Worm (Caenorhabditis elegans) whole organism, L3 larva: Measurements from ENCODE around the gene mpst-7.

Source experiments
- R02D3.7 ChIP-seq: fragments of 150-350 bp; optimal IDR thresholded peaks from 2 replicates; lab custom pipeline; 2014; ENCODE audit warnings: missing biosample characterization, missing genetic modification characterization
- ZK546.5 ChIP-seq: sonication (generic microtip); optimal IDR thresholded peaks from 2 replicates; lab custom pipeline; 2017; ENCODE audit warnings: missing biosample characterization, missing genetic modification characterization
- ama-1 ChIP-seq: fragments of 150-350 bp; optimal IDR thresholded peaks from 2 replicates; lab custom pipeline; 2018
- ceh-16 ChIP-seq: sonication (generic microtip); optimal IDR thresholded peaks from 2 replicates; lab custom pipeline; 2017; ENCODE audit warnings: missing biosample characterization, missing genetic modification characterization
- ceh-28 ChIP-seq: fragments of 150-350 bp; optimal IDR thresholded peaks from 2 replicates; lab custom pipeline; 2014; ENCODE audit warnings: missing biosample characterization, missing genetic modification reagents, missing genetic modification characterization
- ceh-82 ChIP-seq: fragments of 150-350 bp; optimal IDR thresholded peaks from 2 replicates; lab custom pipeline; 2014; ENCODE audit warnings: missing biosample characterization, missing genetic modification characterization
- ceh-9 ChIP-seq: sonication (generic microtip); optimal IDR thresholded peaks from 2 replicates; lab custom pipeline; 2018; ENCODE audit warnings: missing biosample characterization, missing genetic modification characterization
- daf-12 ChIP-seq: fragments of 150-350 bp; optimal IDR thresholded peaks from 2 replicates; lab custom pipeline; 2014; ENCODE audit warnings: missing biosample characterization, missing genetic modification reagents, missing genetic modification characterization
- egl-5 ChIP-seq: fragments of 150-350 bp; optimal IDR thresholded peaks from 2 replicates; lab custom pipeline; 2017; ENCODE audit warnings: missing biosample characterization, missing genetic modification reagents, missing genetic modification characterization, inconsistent platforms
- elt-1 ChIP-seq: fragments of 150-350 bp; optimal IDR thresholded peaks from 2 replicates; lab custom pipeline; 2014; ENCODE audit warnings: missing biosample characterization, missing genetic modification characterization
- elt-2 ChIP-seq: sonication (generic microtip); optimal IDR thresholded peaks from 2 replicates; lab custom pipeline; 2016; ENCODE audit warnings: missing genetic modification reagents, mild to moderate bottlenecking, missing genetic modification characterization, missing compliant biosample characterization
- elt-3 ChIP-seq, 3 experiments: fragments of 150-350 bp in 1 of 3; sonication (generic microtip) in 2 of 3; optimal IDR thresholded peaks; 2 replicates in 2 of 3; 4 replicates in 1 of 3; lab custom pipeline; 2014 to 2017; ENCODE audit warnings: missing biosample characterization in 3 of 3, missing genetic modification characterization in 3 of 3
- fkh-2 ChIP-seq: fragments of 150-350 bp; optimal IDR thresholded peaks from 2 replicates; lab custom pipeline; 2014; ENCODE audit warnings: missing biosample characterization, missing genetic modification reagents, missing genetic modification characterization
- fos-1 ChIP-seq: fragments of 150-350 bp; optimal IDR thresholded peaks from 2 replicates; lab custom pipeline; 2014; ENCODE audit warnings: missing biosample characterization, missing genetic modification characterization
- hmg-11 ChIP-seq: sonication (generic microtip); optimal IDR thresholded peaks from 2 replicates; lab custom pipeline; 2016; ENCODE audit warnings: missing genetic modification characterization, missing compliant biosample characterization
- jun-1 ChIP-seq: fragments of 150-350 bp; optimal IDR thresholded peaks from 2 replicates; lab custom pipeline; 2014; ENCODE audit warnings: missing biosample characterization, missing genetic modification reagents, missing genetic modification characterization
- lin-15B ChIP-seq: fragments of 150-350 bp; optimal IDR thresholded peaks from 2 replicates; lab custom pipeline; 2014; ENCODE audit warnings: missing biosample characterization, missing genetic modification characterization
- lin-39 ChIP-seq: fragments of 150-350 bp; optimal IDR thresholded peaks from 2 replicates; lab custom pipeline; 2018; ENCODE audit warnings: missing biosample characterization, missing genetic modification reagents, missing genetic modification characterization
- lsy-12 ChIP-seq: sonication (generic microtip); optimal IDR thresholded peaks from 2 replicates; lab custom pipeline; 2016; ENCODE audit warnings: mild to moderate bottlenecking, missing genetic modification characterization, missing compliant biosample characterization
- mdl-1 ChIP-seq: fragments of 150-350 bp; optimal IDR thresholded peaks from 2 replicates; lab custom pipeline; 2014; ENCODE audit warnings: missing biosample characterization, missing genetic modification characterization
- mml-1 ChIP-seq: fragments of 150-350 bp; sonication (generic microtip); optimal IDR thresholded peaks from 3 replicates; lab custom pipeline; 2014; ENCODE audit warnings: missing biosample characterization, missing genetic modification characterization
- nfya-1 ChIP-seq: sonication (generic microtip); optimal IDR thresholded peaks from 2 replicates; lab custom pipeline; 2017; ENCODE audit warnings: missing genetic modification characterization, mild to moderate bottlenecking, missing compliant biosample characterization, antibody characterized with exemption, moderate library complexity; ENCODE audit not compliant: insufficient read depth
- nhr-23 ChIP-seq: fragments of 150-350 bp; optimal IDR thresholded peaks from 2 replicates; lab custom pipeline; 2014; ENCODE audit warnings: missing biosample characterization, missing genetic modification reagents, missing genetic modification characterization
- nhr-237 ChIP-seq: fragments of 150-350 bp; optimal IDR thresholded peaks from 2 replicates; lab custom pipeline; 2014; ENCODE audit warnings: missing biosample characterization, missing genetic modification characterization
- nhr-25 ChIP-seq: sonication (generic microtip); optimal IDR thresholded peaks from 2 replicates; lab custom pipeline; 2017; ENCODE audit warnings: missing biosample characterization, missing genetic modification characterization
- nhr-43 ChIP-seq: sonication (generic microtip); optimal IDR thresholded peaks from 2 replicates; lab custom pipeline; 2016; ENCODE audit warnings: mild to moderate bottlenecking, missing genetic modification characterization, missing compliant biosample characterization; ENCODE audit not compliant: poor library complexity, severe bottlenecking
- nhr-67 ChIP-seq: fragments of 150-350 bp; optimal IDR thresholded peaks from 2 replicates; lab custom pipeline; 2014; ENCODE audit warnings: missing biosample characterization, missing genetic modification characterization
- nhr-76 ChIP-seq: fragments of 150-350 bp; sonication (generic microtip); optimal IDR thresholded peaks from 5 replicates; lab custom pipeline; 2014; ENCODE audit warnings: missing biosample characterization, missing genetic modification characterization
- nhr-77 ChIP-seq: fragments of 150-350 bp; optimal IDR thresholded peaks from 2 replicates; lab custom pipeline; 2014; ENCODE audit warnings: missing biosample characterization, missing genetic modification characterization
- pha-4 ChIP-seq: fragments of 150-350 bp; optimal IDR thresholded peaks from 2 replicates; lab custom pipeline; 2014; ENCODE audit warnings: missing biosample characterization, missing genetic modification reagents, missing genetic modification characterization
- pqm-1 ChIP-seq: fragments of 150-350 bp; optimal IDR thresholded peaks from 2 replicates; lab custom pipeline; 2017; ENCODE audit warnings: missing biosample characterization, missing genetic modification characterization, inconsistent platforms
- sea-2 ChIP-seq: fragments of 150-350 bp; sonication (generic microtip); optimal IDR thresholded peaks from 4 replicates; lab custom pipeline; 2014; ENCODE audit warnings: missing biosample characterization, missing genetic modification reagents, missing genetic modification characterization
- skn-1 ChIP-seq: fragments of 150-350 bp; optimal IDR thresholded peaks from 2 replicates; lab custom pipeline; 2014; ENCODE audit warnings: missing biosample characterization, missing genetic modification characterization
- unc-62 ChIP-seq: fragments of 150-350 bp; sonication (generic microtip); optimal IDR thresholded peaks from 4 replicates; lab custom pipeline; 2014; ENCODE audit warnings: missing biosample characterization, missing genetic modification reagents, missing genetic modification characterization
- zag-1 ChIP-seq: fragments of 150-350 bp; optimal IDR thresholded peaks from 2 replicates; lab custom pipeline; 2014; ENCODE audit warnings: missing biosample characterization, missing genetic modification characterization
- ztf-4 ChIP-seq: fragments of 150-350 bp; optimal IDR thresholded peaks from 2 replicates; lab custom pipeline; 2014; ENCODE audit warnings: missing biosample characterization, missing genetic modification characterization

Gene mpst-7

ce11 chrV:12999559-12999958 is 38.6 kb upstream of the mpst-7 start, which contains the start of gene far-4:
Gene far-4, minus strand, starts transcription at chrV:12999659.
- TF ChIP-seq zag-1 (no peak), hmg-11 (tag; lab: Kevin White, UChicago) (no peak), nhr-77 (tag; lab: Kevin White, UChicago) (no peak), nhr-25 (tag; lab: Kevin White, UChicago) (no peak), sea-2 (GFP tag; lab: Kevin White, UChicago) (no peak), nfya-1 (tag; lab: Kevin White, UChicago) (no peak), mml-1 (tag; lab: Kevin White, UChicago) (no peak), lin-39 (tag; lab: Kevin White, UChicago) (no peak), pha-4 (tag; lab: Kevin White, UChicago) (no peak), mdl-1 (tag; lab: Kevin White, UChicago) (no peak), fos-1 (tag; lab: Kevin White, UChicago) (no peak), unc-62 (GFP tag; lab: Kevin White, UChicago) (no peak), nhr-237 (tag; lab: Kevin White, UChicago) (no peak), ceh-9 (tag; lab: Kevin White, UChicago) (no peak), jun-1 (tag; lab: Kevin White, UChicago) (no peak), ztf-4 (tag; lab: Kevin White, UChicago) (no peak), lin-15B (tag; lab: Kevin White, UChicago) (no peak), nhr-23 (tag; lab: Kevin White, UChicago) (no peak), elt-3 (tag; optimal IDR thresholded peaks at IDR 0.05; lab: Kevin White, UChicago) (no peak), ama-1 (no peak)

ce11 chrV:12997422-12997821 is 36.5 kb upstream of the mpst-7 start, which contains the start of gene far-3:
Gene far-3, minus strand, starts transcription at chrV:12997522.
- no peak for TF ChIP-seq R02D3.7 (tag; lab: Kevin White, UChicago)
- TF ChIP-seq egl-5 (tag; lab: Kevin White, UChicago), result no peak
- no peak for TF ChIP-seq nhr-76 (tag; lab: Kevin White, UChicago)
- no peak for TF ChIP-seq hmg-11 (tag; lab: Kevin White, UChicago)
- TF ChIP-seq ZK546.5, result no peak
- no peak for TF ChIP-seq daf-12 (tag; lab: Kevin White, UChicago)
- no peak for TF ChIP-seq lin-39 (tag; lab: Kevin White, UChicago)
- TF ChIP-seq elt-1 (tag; lab: Kevin White, UChicago), result no peak
- no peak for TF ChIP-seq skn-1 (tag; lab: Kevin White, UChicago)
- no peak for TF ChIP-seq pqm-1 (tag; lab: Kevin White, UChicago)
- TF ChIP-seq mml-1 (tag; lab: Kevin White, UChicago), result no peak
- TF ChIP-seq elt-2, result no peak
- TF ChIP-seq ceh-82 (tag; lab: Kevin White, UChicago), result no peak
- no peak for TF ChIP-seq elt-3 (tag; optimal IDR thresholded peaks at IDR 0.05; lab: Kevin White, UChicago)
- TF ChIP-seq lsy-12 (tag; lab: Kevin White, UChicago), result no peak
- no peak for TF ChIP-seq fos-1 (tag; lab: Kevin White, UChicago)
- no peak for TF ChIP-seq ztf-4 (tag; lab: Kevin White, UChicago)

- no peak for TF ChIP-seq ceh-28 (tag; lab: Kevin White, UChicago)
- TF ChIP-seq nhr-23 (tag; lab: Kevin White, UChicago), result peak; percentile 2
These were observed 34.3 kb upstream of the mpst-7 start, which contains the start of gene far-5 for ce11 chrV:12995269-12995668. Gene far-5, plus strand, starts transcription at chrV:12995569.

ce11 chrV:12992891-12993290 is 32.0 kb upstream of the mpst-7 start, which contains the start of the genes F15B9.11 and dsl-7:
Gene F15B9.11, minus strand, starts transcription at chrV:12992895.
Gene dsl-7, plus strand, starts transcription at chrV:12993150.
- TF ChIP-seq fkh-2 (tag; lab: Kevin White, UChicago) (no peak), nhr-25 (tag; lab: Kevin White, UChicago) (peak; percentile 73), elt-1 (tag; lab: Kevin White, UChicago) (peak; percentile 17)

ce11 chrV:12988256-12988655 is 27.3 kb upstream of the mpst-7 start, which contains the start of gene F15B9.8:
Gene F15B9.8, plus strand, starts transcription at chrV:12988556.
- TF ChIP-seq hmg-11 (tag; lab: Kevin White, UChicago) (no peak), lin-15B (tag; lab: Kevin White, UChicago) (no peak), ceh-82 (tag; lab: Kevin White, UChicago) (no peak), nhr-77 (tag; lab: Kevin White, UChicago) (no peak), elt-2 (no peak), ceh-16 (tag; lab: Kevin White, UChicago) (no peak), nhr-67 (no peak), pha-4 (tag; lab: Kevin White, UChicago) (no peak), lsy-12 (tag; lab: Kevin White, UChicago) (no peak), nhr-43 (tag; lab: Kevin White, UChicago) (no peak), daf-12 (tag; lab: Kevin White, UChicago) (no peak), ama-1 (no peak)
